Worm (Caenorhabditis elegans) whole organism, L3 larva: Measurements from ENCODE around the gene Y34B4A.2.

ENCODE experiments used
- ama-1 ChIP-seq: fragments of 150-350 bp; optimal IDR thresholded peaks from 2 replicates; lab custom pipeline; 2018
- lin-39 ChIP-seq: fragments of 150-350 bp; optimal IDR thresholded peaks from 2 replicates; lab custom pipeline; 2018; ENCODE audit warnings: missing biosample characterization, missing genetic modification reagents, missing genetic modification characterization
- nhr-237 ChIP-seq: fragments of 150-350 bp; optimal IDR thresholded peaks from 2 replicates; lab custom pipeline; 2014; ENCODE audit warnings: missing biosample characterization, missing genetic modification characterization
- nhr-25 ChIP-seq: sonication (generic microtip); optimal IDR thresholded peaks from 2 replicates; lab custom pipeline; 2017; ENCODE audit warnings: missing biosample characterization, missing genetic modification characterization
- unc-39 ChIP-seq: sonication (generic microtip); optimal IDR thresholded peaks from 4 replicates; lab custom pipeline; 2017; ENCODE audit warnings: missing biosample characterization, missing genetic modification characterization

DNA sequence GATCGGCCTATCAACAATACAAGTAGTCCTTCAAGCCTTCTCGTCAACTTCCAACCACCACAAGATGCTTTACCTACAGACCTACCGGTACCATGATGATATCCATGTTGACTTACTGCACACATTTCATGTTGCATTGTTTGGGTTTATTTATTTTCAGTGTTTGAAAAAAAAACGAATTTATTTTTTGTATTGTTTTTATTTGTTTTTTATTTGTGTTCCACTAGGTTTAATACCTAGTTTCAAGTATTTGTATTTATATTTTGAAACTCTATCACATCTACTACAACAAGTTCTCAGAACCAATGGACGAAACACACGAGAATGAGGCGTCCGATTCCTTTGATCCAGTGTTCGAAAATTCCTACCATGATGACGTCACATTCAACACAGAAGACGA is 4.2 kb downstream of the Y34B4A.2 start, which contains the start of gene vps-41:
- TF ChIP-seq ama-1 (lab: Kevin White, UChicago) (no peak), nhr-25 (tag; lab: Kevin White, UChicago) (no peak), nhr-237 (no peak), unc-39 (tag; lab: Kevin White, UChicago) (no peak), lin-39 (tag; lab: Kevin White, UChicago) (no peak)
